Fruit fly (Drosophila melanogaster) ovary, adult (tissue): ENCODE data around the gene Rcd-1.

Source experiments
- CG17801 ChIP-seq: fragments of 200-800 bp; optimal IDR thresholded peaks from 2 replicates; lab custom pipeline; 2019; ENCODE audit warnings: missing biosample characterization, mild to moderate bottlenecking, missing genetic modification characterization, moderate library complexity; ENCODE audit not compliant: partially characterized antibody

The Rcd-1 gene

DNA sequence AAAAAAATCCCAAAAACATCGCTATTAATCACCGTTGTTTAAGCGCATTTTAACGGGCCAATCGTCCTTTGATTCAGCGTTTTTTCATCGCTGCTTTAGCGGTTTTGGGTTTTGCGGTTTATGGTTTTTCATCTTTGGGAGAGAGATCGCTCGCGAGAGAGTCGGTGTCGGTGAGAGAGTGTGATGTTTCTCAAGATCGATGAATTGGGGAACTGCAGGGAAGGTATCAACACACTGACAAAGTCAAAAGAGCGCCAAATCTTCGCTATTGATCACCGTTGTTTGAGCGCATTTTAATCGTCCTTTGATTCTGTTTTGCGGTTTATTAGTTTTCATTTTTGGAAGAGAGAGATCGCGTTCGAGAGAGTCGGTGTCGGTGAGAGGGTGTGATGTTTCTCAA is 51.5 kb downstream of the Rcd-1 start:
- no peak for TF ChIP-seq CG17801 (GFP tag; lab: Kevin White, UChicago)
